Worm (Caenorhabditis elegans): ENCODE results near the gene pbo-4.

Gene pbo-4

DNA sequence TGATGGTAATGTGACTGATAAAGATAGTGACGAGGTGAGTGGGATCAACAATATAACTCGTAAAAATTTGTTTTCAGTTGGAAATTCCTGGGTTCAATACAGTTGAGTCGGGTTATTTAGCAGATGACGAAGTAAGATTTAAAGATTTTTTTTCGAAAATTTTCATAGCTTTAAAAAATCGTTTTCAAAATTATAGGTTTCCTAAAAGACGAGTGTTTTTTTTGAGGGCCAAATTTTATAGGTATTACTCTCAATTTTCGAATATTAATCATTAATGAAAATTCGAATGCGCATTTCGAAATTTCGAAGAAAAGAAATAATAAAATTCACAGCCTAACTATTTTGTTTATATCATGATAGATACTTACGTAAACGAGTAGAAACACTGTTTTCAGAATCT lies 17.2 kb downstream of the pbo-4 start:
- no peak for TF ChIP-seq mxl-1 (tag; optimal IDR thresholded peaks at IDR 0.05)
- no peak for TF ChIP-seq akir-1 (GFP tag; optimal IDR thresholded peaks at IDR 0.05)
- TF ChIP-seq F33H1.4 (GFP tag; IDR thresholded peaks at IDR 0.05) = no peak
- TF ChIP-seq ceh-40 (GFP tag; IDR thresholded peaks at IDR 0.05) = no peak
- no peak for TF ChIP-seq ceh-100 (GFP tag; IDR thresholded peaks at IDR 0.05)
- no peak for TF ChIP-seq snpc-1.3 (tag; optimal IDR thresholded peaks at IDR 0.05; ENCODE audit: insufficient read depth)
- no peak for TF ChIP-seq efl-1 (GFP tag; optimal IDR thresholded peaks at IDR 0.05)
- no peak for TF ChIP-seq lin-54 (GFP tag; optimal IDR thresholded peaks at IDR 0.05)

DNA sequence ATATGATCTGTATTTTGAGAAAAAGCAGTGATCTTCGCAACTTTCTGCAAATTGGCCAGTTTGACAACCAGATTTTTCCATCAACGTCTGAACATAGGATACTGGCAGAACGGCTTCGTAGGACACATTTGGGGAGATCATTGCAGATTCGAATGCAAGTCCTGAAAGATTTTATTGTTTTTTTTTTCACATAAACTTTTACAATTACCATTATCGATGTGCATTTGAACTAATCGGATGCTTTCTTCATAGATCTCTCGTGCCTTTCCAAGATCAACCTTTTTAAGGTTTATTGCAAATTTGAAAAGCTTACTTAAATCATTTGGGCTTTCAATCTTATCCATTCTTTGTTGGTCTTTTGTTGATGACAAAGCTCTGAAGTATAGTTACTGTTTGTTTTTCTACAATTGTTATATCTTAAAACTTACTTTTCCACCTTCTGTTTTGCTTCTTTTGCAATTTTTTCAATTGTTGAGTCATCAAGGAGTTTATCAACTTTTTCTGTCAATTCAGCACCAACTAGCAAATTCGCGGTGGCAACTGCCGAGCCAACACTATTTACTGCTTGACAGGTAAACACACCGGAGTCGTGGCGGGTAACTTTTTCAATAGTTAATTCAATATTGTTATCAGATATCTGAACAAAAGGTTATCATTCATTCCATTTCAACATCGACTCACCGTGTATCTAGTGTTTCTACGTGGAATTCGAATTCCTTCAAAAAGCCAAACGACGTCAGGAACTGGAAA lies 22.7 kb downstream of the pbo-4 start:
- TF ChIP-seq akir-1 (GFP tag; optimal IDR thresholded peaks at IDR 0.05) (no peak), K12H6.12 (tag; optimal IDR thresholded peaks at IDR 0.05) (no peak), dpff-1 (tag; optimal IDR thresholded peaks at IDR 0.05) (no peak), C17E4.6 (GFP tag; IDR thresholded peaks at IDR 0.05) (no peak), ztf-6 (GFP tag; IDR thresholded peaks at IDR 0.05) (no peak), Y56A3A.18 (GFP tag; IDR thresholded peaks at IDR 0.05) (no peak), aptf-2 (GFP tag; conservative IDR thresholded peaks at IDR 0.05) (no peak), lsy-27 (tag; optimal IDR thresholded peaks at IDR 0.05; ENCODE audit: borderline replicate concordance, insufficient read depth) (no peak), attf-5 (GFP tag; optimal IDR thresholded peaks at IDR 0.05) (no peak), egl-18 (GFP tag; IDR thresholded peaks at IDR 0.05) (no peak), atf-7 (tag; optimal IDR thresholded peaks at IDR 0.05) (no peak), lin-40 (tag; optimal IDR thresholded peaks at IDR 0.05) (no peak), mcd-1 (GFP tag; IDR thresholded peaks at IDR 0.05) (no peak), bed-2 (GFP tag; IDR thresholded peaks at IDR 0.05) (no peak), pha-4 (tag; optimal IDR thresholded peaks at IDR 0.05) (no peak)

DNA sequence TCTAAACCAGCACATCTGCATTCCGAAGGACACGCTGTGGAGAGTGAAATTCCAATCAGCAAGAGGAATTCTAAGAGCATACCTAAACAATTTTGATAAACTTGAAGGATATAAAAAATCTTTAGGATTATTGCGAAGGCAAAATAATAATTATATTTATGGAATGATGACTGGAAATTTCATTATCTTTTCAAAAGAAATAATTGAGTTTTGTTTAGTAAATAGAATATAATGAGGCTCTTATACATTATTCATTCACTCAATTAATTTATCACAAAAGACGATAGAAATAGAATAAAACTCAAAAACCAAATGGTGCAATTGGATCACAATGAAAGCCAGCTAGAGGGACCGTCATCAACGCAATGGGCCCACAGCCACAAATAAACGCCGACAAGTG lies 25.3 kb downstream of the pbo-4 start, which contains the start of gene pxn-2:
Gene pxn-2, minus strand, starts transcription at position 101 of the 400 bp plus-strand sequence.
- TF ChIP-seq ceh-27 (GFP tag; optimal IDR thresholded peaks at IDR 0.05) (no peak), bed-1 (GFP tag; IDR thresholded peaks at IDR 0.05) (no peak)

DNA sequence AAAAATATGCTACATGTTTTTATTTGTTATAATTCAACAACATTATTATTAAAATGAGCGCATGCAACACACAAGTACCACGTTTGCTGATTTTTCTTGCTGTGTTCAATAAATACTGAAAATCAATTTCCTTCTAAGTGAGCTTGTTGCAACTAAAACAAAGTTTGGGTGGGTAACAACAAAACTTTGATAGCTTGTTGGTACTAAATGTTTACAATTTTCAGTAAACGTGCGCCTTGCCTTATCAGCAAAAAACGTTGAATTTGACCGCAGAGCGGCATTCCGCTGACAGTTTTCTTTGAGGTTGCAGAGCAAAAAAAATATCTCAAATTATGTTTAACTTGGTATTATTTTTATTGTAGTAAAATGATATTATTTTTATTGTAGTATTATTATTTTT lies 27.4 kb downstream of the pbo-4 start:
- TF ChIP-seq cebp-1 (GFP tag; IDR thresholded peaks at IDR 0.05) = no peak
- no peak for TF ChIP-seq cebp-1 (tag; optimal IDR thresholded peaks at IDR 0.05)
- peak; percentile 10 for TF ChIP-seq nhr-80 (tag; optimal IDR thresholded peaks at IDR 0.05)

DNA sequence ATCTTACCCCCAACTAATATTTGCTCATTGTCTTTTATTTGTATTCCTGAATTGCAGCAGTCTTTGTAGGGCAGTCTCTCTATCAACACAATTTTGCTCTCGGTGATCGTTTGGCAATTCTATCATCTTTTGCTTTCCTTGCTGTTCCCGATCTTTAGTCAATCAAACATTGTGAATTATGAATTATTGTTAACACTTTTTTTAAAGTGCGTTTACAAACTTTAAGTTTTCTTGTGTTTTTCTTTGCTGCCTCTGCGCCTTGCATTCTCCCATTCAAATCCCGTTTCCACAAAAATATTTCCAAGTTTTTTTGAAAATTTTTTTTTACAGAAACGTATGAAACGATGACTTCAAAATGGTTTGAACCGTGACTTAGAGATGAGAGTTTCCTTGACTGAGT lies 28.1 kb downstream of the pbo-4 start, which contains the start of gene ver-4:
Gene ver-4, plus strand, starts transcription at position 301 of the 400 bp plus-strand sequence.
- TF ChIP-seq tbx-9 (tag; optimal IDR thresholded peaks at IDR 0.05; ENCODE audit: borderline replicate concordance) (no peak), Y53G8AR.9 (GFP tag; conservative IDR thresholded peaks at IDR 0.05) (no peak), ztf-6 (GFP tag; IDR thresholded peaks at IDR 0.05) (no peak), madf-6 (GFP tag; IDR thresholded peaks at IDR 0.05) (no peak), xnd-1 (tag; optimal IDR thresholded peaks at IDR 0.05) (no peak), lag-1 (GFP tag; IDR thresholded peaks at IDR 0.05) (no peak)

All from whole organism, young adult.